Worm (Caenorhabditis elegans): ENCODE data around the gene chil-6.

DNA sequence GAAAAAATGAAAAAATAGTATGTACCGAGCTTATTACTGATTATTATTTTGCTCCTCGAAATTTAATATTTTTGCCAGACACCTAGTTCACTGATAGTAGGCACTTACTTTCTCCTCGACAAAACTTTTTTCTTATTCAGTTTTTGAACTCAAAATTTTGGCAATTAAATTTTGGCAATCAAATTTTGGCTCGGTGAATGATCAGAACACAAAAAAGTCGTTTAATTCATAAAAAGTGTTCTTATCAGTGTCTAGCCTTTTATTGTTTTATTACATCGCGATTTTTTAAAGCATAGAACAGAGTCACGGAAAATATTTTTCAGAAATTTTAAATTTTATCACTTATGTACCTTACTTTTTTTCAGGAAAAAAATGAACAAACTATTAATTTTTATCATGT, 37.5 kb upstream of the chil-6 start:
- TF ChIP-seq nhr-11 (tag; optimal IDR thresholded peaks at IDR 0.05): no peak
- TF ChIP-seq lin-15B (tag; optimal IDR thresholded peaks at IDR 0.05): no peak
- TF ChIP-seq unc-130 (tag; optimal IDR thresholded peaks at IDR 0.05): no peak
- TF ChIP-seq nhr-71 (tag; optimal IDR thresholded peaks at IDR 0.05): no peak
- TF ChIP-seq sptf-1 (tag; optimal IDR thresholded peaks at IDR 0.05): no peak
- TF ChIP-seq egl-13 (tag; optimal IDR thresholded peaks at IDR 0.05): no peak
- no peak for TF ChIP-seq ztf-4 (tag; optimal IDR thresholded peaks at IDR 0.05)
- TF ChIP-seq fkh-10 (GFP tag; optimal IDR thresholded peaks at IDR 0.05): no peak
- no peak for TF ChIP-seq hpl-2 (GFP tag; optimal IDR thresholded peaks at IDR 0.05)
